Fruit fly (Drosophila melanogaster) whole organism, embryonic: ENCODE results near the gene CG14947.

ENCODE experiments used
- Atf-2 ChIP-seq: fragments of 200-800 bp; sonication (Bioruptor generic); optimal IDR thresholded peaks from 2 replicates; lab custom pipeline; 2016; ENCODE audit warnings: missing biosample characterization, missing genetic modification characterization
- Atf6 ChIP-seq: fragments of 200-800 bp; sonication (Bioruptor generic); IDR thresholded peaks from 2 replicates; pipeline ENCODE4 v1.3.6; 2022; ENCODE audit warnings: missing biosample characterization, missing genetic modification characterization
- CG10462 ChIP-seq: fragments of 200-800 bp; sonication (Bioruptor generic); optimal IDR thresholded peaks from 2 replicates; lab custom pipeline; 2016; ENCODE audit warnings: missing biosample characterization, missing genetic modification characterization
- CG11247 ChIP-seq: fragments of 200-800 bp; sonication (Bioruptor generic); IDR thresholded peaks from 2 replicates; pipeline ENCODE4 v1.3.6; 2022; ENCODE audit warnings: missing biosample characterization, missing genetic modification characterization
- CG12219 ChIP-seq: fragments of 200-800 bp; sonication (Bioruptor generic); optimal IDR thresholded peaks from 3 replicates; lab custom pipeline; 2018; ENCODE audit warnings: missing biosample characterization, mild to moderate bottlenecking, missing genetic modification characterization
- CG14710 ChIP-seq: fragments of 200-800 bp; sonication (Bioruptor generic); optimal IDR thresholded peaks from 3 replicates; lab custom pipeline; 2019; ENCODE audit warnings: missing biosample characterization, mild to moderate bottlenecking, missing genetic modification characterization, moderate library complexity
- CG14965 ChIP-seq: fragments of 200-800 bp; sonication (Bioruptor generic); optimal IDR thresholded peaks from 2 replicates; lab custom pipeline; 2016; ENCODE audit warnings: missing biosample characterization, missing genetic modification characterization, borderline replicate concordance
- CG15601 ChIP-seq: fragments of 200-800 bp; sonication (Bioruptor generic); optimal IDR thresholded peaks from 3 replicates; lab custom pipeline; 2019; ENCODE audit warnings: missing biosample characterization, mild to moderate bottlenecking, missing genetic modification characterization, moderate library complexity
- CG18262 ChIP-seq: fragments of 200-800 bp; optimal IDR thresholded peaks from 3 replicates; lab custom pipeline; 2019; ENCODE audit warnings: missing biosample characterization, mild to moderate bottlenecking, missing genetic modification characterization, moderate library complexity
- CG31365 ChIP-seq: fragments of 200-800 bp; sonication (Bioruptor generic); optimal IDR thresholded peaks from 2 replicates; lab custom pipeline; 2018; ENCODE audit warnings: missing biosample characterization, mild to moderate bottlenecking, missing genetic modification characterization
- CG3163 ChIP-seq: fragments of 200-800 bp; sonication (Bioruptor generic); optimal IDR thresholded peaks from 3 replicates; lab custom pipeline; 2016; ENCODE audit warnings: missing biosample characterization, missing genetic modification characterization
- CG3995 ChIP-seq: fragments of 200-800 bp; sonication (Bioruptor generic); optimal IDR thresholded peaks from 3 replicates; lab custom pipeline; 2016; ENCODE audit warnings: missing biosample characterization, missing genetic modification characterization
- CG4707 ChIP-seq: fragments of 200-800 bp; sonication (Bioruptor generic); optimal IDR thresholded peaks from 2 replicates; lab custom pipeline; 2018; ENCODE audit warnings: missing biosample characterization, mild to moderate bottlenecking, missing genetic modification characterization, moderate library complexity
- CG5180 ChIP-seq: fragments of 200-800 bp; sonication (Bioruptor generic); optimal IDR thresholded peaks from 3 replicates; lab custom pipeline; 2017; ENCODE audit warnings: missing biosample characterization, missing genetic modification characterization, mild to moderate bottlenecking, moderate library complexity, missing genetic modification reagents
- CG5953 ChIP-seq: fragments of 200-800 bp; sonication (Bioruptor generic); IDR thresholded peaks from 2 replicates; pipeline ENCODE4 v1.3.6; 2022; ENCODE audit warnings: missing biosample characterization, missing genetic modification characterization
- CG6272 ChIP-seq: fragments of 200-800 bp; sonication (Bioruptor generic); IDR thresholded peaks from 2 replicates; pipeline ENCODE4 v1.3.6; 2022; ENCODE audit warnings: missing biosample characterization, missing genetic modification characterization
- CG9817 ChIP-seq: fragments of 200-800 bp; sonication (Bioruptor generic); optimal IDR thresholded peaks from 2 replicates; lab custom pipeline; 2018; ENCODE audit warnings: missing biosample characterization, mild to moderate bottlenecking, missing genetic modification characterization, moderate library complexity
- Deaf1 ChIP-seq: fragments of 200-800 bp; optimal IDR thresholded peaks from 3 replicates; lab custom pipeline; 2019; ENCODE audit warnings: missing biosample characterization, mild to moderate bottlenecking, missing genetic modification characterization, moderate library complexity
- Fer3 ChIP-seq: fragments of 200-800 bp; sonication (Bioruptor generic); optimal IDR thresholded peaks from 2 replicates; lab custom pipeline; 2018; ENCODE audit warnings: missing biosample characterization, mild to moderate bottlenecking, missing genetic modification characterization, moderate library complexity
- HLH4C ChIP-seq: fragments of 200-800 bp; sonication (Bioruptor generic); IDR thresholded peaks from 3 replicates; pipeline ENCODE4 v1.3.6; 2022; ENCODE audit warnings: missing biosample characterization, missing genetic modification characterization; ENCODE audit not compliant: partially characterized antibody
- Hr78 ChIP-seq, 2 experiments: fragments of 200-800 bp in 1 of 2; fragments of >200 bp in 1 of 2; sonication (Bioruptor generic) in 1 of 2; optimal IDR thresholded peaks; 2 replicates each; lab custom pipeline; 2017 to 2019; ENCODE audit warnings: missing biosample characterization in 2 of 2, missing genetic modification characterization in 2 of 2, mild to moderate bottlenecking in 1 of 2, moderate library complexity in 1 of 2
- Jarid2 ChIP-seq: fragments of 200-800 bp; sonication (Bioruptor generic); optimal IDR thresholded peaks from 3 replicates; lab custom pipeline; 2017; ENCODE audit warnings: mild to moderate bottlenecking, missing biosample characterization, missing genetic modification reagents, missing genetic modification characterization
- Med ChIP-seq: fragments of 200-800 bp; sonication (Bioruptor generic); peaks from one replicate; lab custom pipeline; 2016; ENCODE audit warnings: missing biosample characterization, missing genetic modification characterization, mild to moderate bottlenecking, inconsistent platforms, moderate library complexity
- Poxn ChIP-seq: fragments of 200-800 bp; sonication (Bioruptor generic); IDR thresholded peaks from 2 replicates; pipeline ENCODE4 v1.3.6; 2022; ENCODE audit warnings: missing biosample characterization, missing genetic modification characterization
- Sin3A ChIP-seq: fragments of >200 bp; optimal IDR thresholded peaks from 2 replicates; lab custom pipeline; 2018
- Xbp1 ChIP-seq: fragments of 200-800 bp; sonication (Bioruptor generic); optimal IDR thresholded peaks from 3 replicates; lab custom pipeline; 2016; ENCODE audit warnings: missing biosample characterization, mild to moderate bottlenecking, missing genetic modification characterization
- Xrp1 ChIP-seq: fragments of 200-800 bp; sonication (Bioruptor generic); IDR thresholded peaks from 2 replicates; pipeline ENCODE4 v1.3.6; 2022; ENCODE audit warnings: missing biosample characterization, missing genetic modification characterization
- ato ChIP-seq: fragments of 200-800 bp; sonication (Bioruptor generic); IDR thresholded peaks from 2 replicates; pipeline ENCODE4 v1.3.6; 2022; ENCODE audit warnings: missing biosample characterization, missing genetic modification characterization; ENCODE audit not compliant: partially characterized antibody
- bsh ChIP-seq, 2 experiments: fragments of 200-800 bp; sonication (Bioruptor generic); optimal IDR thresholded peaks; 2 replicates each; lab custom pipeline; 2017 to 2018; ENCODE audit warnings: mild to moderate bottlenecking in 2 of 2, missing biosample characterization in 2 of 2, missing genetic modification characterization in 2 of 2, moderate library complexity in 1 of 2
- exex ChIP-seq: fragments of 200-800 bp; sonication (Bioruptor generic); optimal IDR thresholded peaks from 4 replicates; lab custom pipeline; 2018; ENCODE audit warnings: missing biosample characterization, mild to moderate bottlenecking, missing genetic modification characterization, moderate library complexity
- gem ChIP-seq: fragments of 200-800 bp; sonication (Bioruptor generic); optimal IDR thresholded peaks from 2 replicates; lab custom pipeline; 2019; ENCODE audit warnings: missing biosample characterization, mild to moderate bottlenecking, missing genetic modification characterization, moderate library complexity
- gfzf ChIP-seq: fragments of 200-800 bp; sonication (Bioruptor generic); optimal IDR thresholded peaks from 2 replicates; lab custom pipeline; 2016; ENCODE audit warnings: missing biosample characterization, mild to moderate bottlenecking, missing genetic modification characterization, moderate library complexity
- gsb-n ChIP-seq: fragments of 200-800 bp; sonication (Bioruptor generic); optimal IDR thresholded peaks from 3 replicates; lab custom pipeline; 2018; ENCODE audit warnings: missing biosample characterization, mild to moderate bottlenecking, missing genetic modification characterization
- hth ChIP-seq: fragments of >200 bp; optimal IDR thresholded peaks from 2 replicates; lab custom pipeline; 2017; ENCODE audit warnings: inconsistent platforms
- insv ChIP-seq, 2 experiments: fragments of 200-800 bp; sonication (Bioruptor generic); optimal IDR thresholded peaks; 3 replicates each; lab custom pipeline; 2016 to 2018; ENCODE audit warnings: missing biosample characterization in 2 of 2, missing genetic modification characterization in 2 of 2
- ranshi ChIP-seq: fragments of 200-800 bp; sonication (Bioruptor generic); IDR thresholded peaks from 2 replicates; pipeline ENCODE4 v1.3.6; 2022; ENCODE audit warnings: missing biosample characterization, missing genetic modification characterization
- sc ChIP-seq, 3 experiments: fragments of >200 bp in 2 of 3; fragments of 200-800 bp in 1 of 3; sonication (Bioruptor generic) in 1 of 3; optimal IDR thresholded peaks; 2 replicates in 2 of 3; 3 replicates in 1 of 3; lab custom pipeline; 2017; ENCODE audit warnings: mild to moderate bottlenecking in 1 of 3, missing biosample characterization in 1 of 3, missing genetic modification characterization in 1 of 3, missing genetic modification reagents in 1 of 3
- scrt ChIP-seq: fragments of 200-800 bp; sonication (Bioruptor generic); optimal IDR thresholded peaks from 2 replicates; lab custom pipeline; 2018; ENCODE audit warnings: missing biosample characterization, mild to moderate bottlenecking, missing genetic modification characterization, moderate library complexity
- seq ChIP-seq: fragments of 200-800 bp; sonication (Bioruptor generic); IDR thresholded peaks from 2 replicates; pipeline ENCODE4 v1.3.6; 2022; ENCODE audit warnings: missing biosample characterization, missing genetic modification characterization
- slp2 ChIP-seq: fragments of 200-800 bp; sonication (Bioruptor generic); optimal IDR thresholded peaks from 2 replicates; lab custom pipeline; 2016; ENCODE audit warnings: missing biosample characterization, missing genetic modification characterization
- sna ChIP-seq: fragments of 200-800 bp; sonication (Bioruptor generic); IDR thresholded peaks from 2 replicates; pipeline ENCODE4 v1.3.6; 2022; ENCODE audit warnings: missing biosample characterization, missing genetic modification characterization; ENCODE audit not compliant: partially characterized antibody
- sr ChIP-seq: fragments of 200-800 bp; sonication (Bioruptor generic); IDR thresholded peaks from 3 replicates; pipeline ENCODE4 v1.3.6; 2022; ENCODE audit warnings: missing biosample characterization, missing genetic modification characterization
- ssp ChIP-seq: fragments of 200-800 bp; sonication (Bioruptor generic); IDR thresholded peaks from 2 replicates; pipeline ENCODE4 v1.3.6; 2022; ENCODE audit warnings: missing biosample characterization, missing genetic modification characterization
- tin ChIP-seq: fragments of 200-800 bp; sonication (Bioruptor generic); optimal IDR thresholded peaks from 3 replicates; lab custom pipeline; 2016; ENCODE audit warnings: missing biosample characterization, missing genetic modification characterization
- unc-4 ChIP-seq: fragments of 200-800 bp; sonication (Bioruptor generic); IDR thresholded peaks from 2 replicates; pipeline ENCODE4 v1.3.6; 2022; ENCODE audit warnings: missing biosample characterization, missing genetic modification characterization; ENCODE audit not compliant: partially characterized antibody
- vnd ChIP-seq: fragments of 200-800 bp; sonication (Bioruptor generic); IDR thresholded peaks from 3 replicates; pipeline ENCODE4 v1.3.6; 2022; ENCODE audit warnings: missing biosample characterization, missing genetic modification characterization; ENCODE audit not compliant: partially characterized antibody
- z ChIP-seq: fragments of 200-800 bp; sonication (Bioruptor generic); IDR thresholded peaks from 3 replicates; pipeline ENCODE4 v1.3.6; 2022; ENCODE audit warnings: missing biosample characterization, missing genetic modification characterization
- zen2 ChIP-seq: fragments of 200-800 bp; sonication (Bioruptor generic); IDR thresholded peaks from 3 replicates; pipeline ENCODE4 v1.3.6; 2022; ENCODE audit warnings: missing biosample characterization, missing genetic modification characterization; ENCODE audit not compliant: partially characterized antibody

CG14947 gene

dm6 chr2L:12049133-12049532, 26.8 kb upstream of the CG14947 start, which contains the start of gene PLCXD (continued):
- no peak for TF ChIP-seq unc-4 (GFP tag; lab: Robert Waterston, UW)
- TF ChIP-seq CG12219 (GFP tag; lab: Kevin White, UChicago) = no peak
- no peak for TF ChIP-seq Sin3A (lab: Kevin White, UChicago)
- no peak for TF ChIP-seq sr (GFP tag; lab: Robert Waterston, UW)
- no peak for TF ChIP-seq Atf-2
- TF ChIP-seq exex (tag; lab: Kevin White, UChicago) = no peak
- no peak for TF ChIP-seq CG3163 (GFP tag; lab: Kevin White, UChicago)
- no peak for TF ChIP-seq ranshi (GFP tag; lab: Robert Waterston, UW)
- TF ChIP-seq slp2 = no peak
- no peak for TF ChIP-seq CG3995 (GFP tag; lab: Kevin White, UChicago)
- TF ChIP-seq Xbp1 (GFP tag; lab: Kevin White, UChicago) = no peak
- no peak for TF ChIP-seq Xrp1
- no peak for TF ChIP-seq CG9817 (tag; lab: Kevin White, UChicago)
- TF ChIP-seq Hr78 (GFP tag; optimal IDR thresholded peaks at IDR 0.05; lab: Kevin White, UChicago) = no peak
- TF ChIP-seq HLH4C = no peak
- TF ChIP-seq Jarid2 (GFP tag; lab: Kevin White, UChicago) = no peak
- no peak for TF ChIP-seq CG5953 (GFP tag; lab: Robert Waterston, UW)
- TF ChIP-seq CG18262 = no peak
- TF ChIP-seq sna = no peak
- peak; percentile 38 for TF ChIP-seq CG15601 (tag; lab: Kevin White, UChicago)
- no peak for TF ChIP-seq ssp (GFP tag; lab: Robert Waterston, UW)
- peak; percentile 67; the same call in 2 of the 3 replicates for TF ChIP-seq z
- peak in 1 of 2 experiments; percentile 45 for TF ChIP-seq bsh (GFP tag; optimal IDR thresholded peaks at IDR 0.05; lab: Kevin White, UChicago)
- TF ChIP-seq CG4707 (GFP tag; lab: Kevin White, UChicago) = peak; percentile 36
- no peak for TF ChIP-seq vnd (GFP tag; lab: Robert Waterston, UW)
- TF ChIP-seq gsb-n = peak; percentile 24
- no peak for TF ChIP-seq gfzf (GFP tag; lab: Kevin White, UChicago)
- TF ChIP-seq CG14710 (tag; lab: Kevin White, UChicago) = peak; percentile 29
- TF ChIP-seq CG5180 (GFP tag; lab: Kevin White, UChicago) = peak; percentile 91
- no peak for TF ChIP-seq Atf6
- TF ChIP-seq zen2 (GFP tag; lab: Robert Waterston, UW) = no peak
- no peak for TF ChIP-seq Deaf1 (tag; lab: Kevin White, UChicago)
- no peak for TF ChIP-seq CG10462
- no peak for TF ChIP-seq ato (GFP tag; lab: Robert Waterston, UW)
- peak; percentile 31 for TF ChIP-seq gem (tag; lab: Kevin White, UChicago)
- TF ChIP-seq tin = no peak
- TF ChIP-seq CG31365 (tag; lab: Kevin White, UChicago) = no peak
- TF ChIP-seq hth = no peak
- TF ChIP-seq seq (GFP tag; lab: Robert Waterston, UW) = no peak
- TF ChIP-seq, all 482 proteins: peak for 29

dm6 chr2L:12053365-12053764, 22.5 kb upstream of the CG14947 start:
- TF ChIP-seq sc (optimal IDR thresholded peaks at IDR 0.05; lab: Kevin White, UChicago) (no peak), sc (GFP tag; optimal IDR thresholded peaks at IDR 0.05; lab: Kevin White, UChicago) (no peak), Fer3 (no peak), Med (GFP tag; lab: Kevin White, UChicago) (peak; percentile 14), scrt (peak; percentile 97), CG14965 (GFP tag; lab: Kevin White, UChicago) (no peak), CG6272 (GFP tag; lab: Robert Waterston, UW) (no peak), Poxn (GFP tag; lab: Robert Waterston, UW) (no peak), insv (GFP tag; optimal IDR thresholded peaks at IDR 0.05; lab: Kevin White, UChicago) (no peak), CG10462 (no peak), CG11247 (GFP tag; lab: Robert Waterston, UW) (no peak)
